Fruit fly (Drosophila melanogaster) whole organism, embryonic: ENCODE measurements around the gene WDR79.
A peak's percentile ranks its signal among the peaks of the same experiment; 100 is the strongest.

Experiments used
- Ada2b ChIP-seq: fragments of 200-800 bp; sonication (Bioruptor generic); IDR thresholded peaks from 2 replicates; pipeline ENCODE4 v1.3.6; 2022; ENCODE audit warnings: missing biosample characterization, missing genetic modification characterization
- Antp ChIP-seq: fragments of 200-800 bp; sonication (Bioruptor generic); optimal IDR thresholded peaks from 3 replicates; lab custom pipeline; 2016; ENCODE audit warnings: missing biosample characterization, missing genetic modification characterization
- Atf3 ChIP-seq: fragments of 200-800 bp; sonication (Bioruptor generic); optimal IDR thresholded peaks from 3 replicates; lab custom pipeline; 2016; ENCODE audit warnings: missing biosample characterization, missing genetic modification characterization
- CG10979 ChIP-seq: fragments of 200-800 bp; sonication (Bioruptor generic); optimal IDR thresholded peaks from 2 replicates; lab custom pipeline; 2018; ENCODE audit warnings: missing biosample characterization, mild to moderate bottlenecking, missing genetic modification characterization, moderate library complexity
- CG11093 ChIP-seq: fragments of 200-800 bp; sonication (Bioruptor generic); IDR thresholded peaks from 3 replicates; pipeline ENCODE4 v1.3.6; 2022; ENCODE audit warnings: missing biosample characterization, missing genetic modification characterization
- CG11504 ChIP-seq: fragments of 200-800 bp; sonication (Bioruptor generic); optimal IDR thresholded peaks from 3 replicates; lab custom pipeline; 2019; ENCODE audit warnings: missing biosample characterization, mild to moderate bottlenecking, missing genetic modification characterization, moderate library complexity
- CG12942 ChIP-seq: fragments of 200-800 bp; sonication (Bioruptor generic); optimal IDR thresholded peaks from 3 replicates; lab custom pipeline; 2016; ENCODE audit warnings: missing biosample characterization, missing genetic modification characterization
- CG15479 ChIP-seq: fragments of 200-800 bp; sonication (Bioruptor generic); optimal IDR thresholded peaks from 3 replicates; lab custom pipeline; 2019; ENCODE audit warnings: missing biosample characterization, mild to moderate bottlenecking, missing genetic modification characterization, moderate library complexity
- CG15696 ChIP-seq: fragments of 200-800 bp; sonication (Bioruptor generic); optimal IDR thresholded peaks from 2 replicates; lab custom pipeline; 2019; ENCODE audit warnings: missing biosample characterization, mild to moderate bottlenecking, missing genetic modification characterization, moderate library complexity
- CG1647 ChIP-seq: fragments of 200-800 bp; sonication (Bioruptor generic); optimal IDR thresholded peaks from 3 replicates; lab custom pipeline; 2016; ENCODE audit warnings: missing biosample characterization, missing genetic modification characterization
- CG17385 ChIP-seq: fragments of 200-800 bp; sonication (Bioruptor generic); optimal IDR thresholded peaks from 3 replicates; lab custom pipeline; 2018; ENCODE audit warnings: missing biosample characterization, mild to moderate bottlenecking, missing genetic modification characterization
- CG17829 ChIP-seq: fragments of 200-800 bp; optimal IDR thresholded peaks from 2 replicates; lab custom pipeline; 2019; ENCODE audit warnings: missing biosample characterization, mild to moderate bottlenecking, missing genetic modification characterization, moderate library complexity
- CG2120 ChIP-seq: fragments of 200-800 bp; sonication (Bioruptor generic); optimal IDR thresholded peaks from 3 replicates; lab custom pipeline; 2016; ENCODE audit warnings: missing biosample characterization, missing genetic modification characterization
- CG2712 ChIP-seq: fragments of 200-800 bp; optimal IDR thresholded peaks from 3 replicates; lab custom pipeline; 2019; ENCODE audit warnings: missing biosample characterization, mild to moderate bottlenecking, missing genetic modification characterization, moderate library complexity
- CG2875 ChIP-seq: fragments of 200-800 bp; sonication (Bioruptor generic); optimal IDR thresholded peaks from 2 replicates; lab custom pipeline; 2017; ENCODE audit warnings: missing biosample characterization, mild to moderate bottlenecking, missing genetic modification characterization, missing genetic modification reagents
- CG30403 ChIP-seq: fragments of 200-800 bp; sonication (Bioruptor generic); optimal IDR thresholded peaks from 3 replicates; lab custom pipeline; 2016; ENCODE audit warnings: missing biosample characterization, missing genetic modification characterization
- CG32767 ChIP-seq: fragments of 200-800 bp; sonication (Bioruptor generic); IDR thresholded peaks from 2 replicates; pipeline ENCODE4 v1.3.6; 2022; ENCODE audit warnings: missing biosample characterization, missing genetic modification characterization
- CG32772 ChIP-seq: fragments of 200-800 bp; sonication (Bioruptor generic); IDR thresholded peaks from 2 replicates; pipeline ENCODE4 v1.3.6; 2022; ENCODE audit warnings: missing biosample characterization, missing genetic modification characterization
- CG3407 ChIP-seq: fragments of 200-800 bp; sonication (Bioruptor generic); optimal IDR thresholded peaks from 2 replicates; lab custom pipeline; 2018; ENCODE audit warnings: missing biosample characterization, mild to moderate bottlenecking, missing genetic modification characterization
- CG3838 ChIP-seq: fragments of 200-800 bp; sonication (Bioruptor generic); optimal IDR thresholded peaks from 3 replicates; lab custom pipeline; 2016; ENCODE audit warnings: missing biosample characterization, missing genetic modification characterization
- CG3847 ChIP-seq: fragments of 200-800 bp; sonication (Bioruptor generic); IDR thresholded peaks from 2 replicates; pipeline ENCODE4 v1.3.6; 2022; ENCODE audit warnings: missing biosample characterization, missing genetic modification characterization
- CG4360 ChIP-seq: fragments of 200-800 bp; sonication (Bioruptor generic); IDR thresholded peaks from 2 replicates; pipeline ENCODE4 v1.3.6; 2022; ENCODE audit warnings: missing biosample characterization, missing genetic modification characterization
- CG6272 ChIP-seq: fragments of 200-800 bp; sonication (Bioruptor generic); IDR thresholded peaks from 2 replicates; pipeline ENCODE4 v1.3.6; 2022; ENCODE audit warnings: missing biosample characterization, missing genetic modification characterization
- CG6683 ChIP-seq: fragments of 200-800 bp; sonication (Bioruptor generic); optimal IDR thresholded peaks from 2 replicates; lab custom pipeline; 2017; ENCODE audit warnings: missing biosample characterization, mild to moderate bottlenecking, missing genetic modification characterization, missing genetic modification reagents
- Dp ChIP-seq: fragments of 200-800 bp; sonication (Bioruptor generic); optimal IDR thresholded peaks from 2 replicates; lab custom pipeline; 2018; ENCODE audit warnings: missing biosample characterization, mild to moderate bottlenecking, missing genetic modification characterization, moderate library complexity
- Fer1 ChIP-seq: fragments of 200-800 bp; sonication (Bioruptor generic); optimal IDR thresholded peaks from 2 replicates; lab custom pipeline; 2017; ENCODE audit warnings: missing biosample characterization, mild to moderate bottlenecking, missing genetic modification characterization
- H2.0 ChIP-seq: fragments of 200-800 bp; sonication (Bioruptor generic); IDR thresholded peaks from 2 replicates; pipeline ENCODE4 v1.3.6; 2022; ENCODE audit warnings: missing biosample characterization, missing genetic modification characterization
- Jarid2 ChIP-seq: fragments of 200-800 bp; sonication (Bioruptor generic); optimal IDR thresholded peaks from 3 replicates; lab custom pipeline; 2017; ENCODE audit warnings: mild to moderate bottlenecking, missing biosample characterization, missing genetic modification reagents, missing genetic modification characterization
- Oaz ChIP-seq: fragments of 200-800 bp; sonication (Bioruptor generic); IDR thresholded peaks from 2 replicates; pipeline ENCODE4 v1.3.6; 2022; ENCODE audit warnings: missing biosample characterization, missing genetic modification characterization
- Sin3A ChIP-seq: fragments of >200 bp; optimal IDR thresholded peaks from 2 replicates; lab custom pipeline; 2018
- Sox102F ChIP-seq: fragments of 200-800 bp; sonication (Bioruptor generic); optimal IDR thresholded peaks from 2 replicates; lab custom pipeline; 2018; ENCODE audit warnings: missing biosample characterization, mild to moderate bottlenecking, missing genetic modification characterization, moderate library complexity
- Trl ChIP-seq, 3 experiments: fragments of >200 bp in 2 of 3; fragments of 200-800 bp in 1 of 3; sonication (Bioruptor generic) in 1 of 3; optimal IDR thresholded peaks; 2 replicates in 1 of 3; 3 replicates in 2 of 3; lab custom pipeline; 2016 to 2017; ENCODE audit warnings: missing biosample characterization in 1 of 3, missing genetic modification characterization in 1 of 3
- Xrp1 ChIP-seq: fragments of 200-800 bp; sonication (Bioruptor generic); IDR thresholded peaks from 2 replicates; pipeline ENCODE4 v1.3.6; 2022; ENCODE audit warnings: missing biosample characterization, missing genetic modification characterization
- cato ChIP-seq: fragments of 200-800 bp; sonication (Bioruptor generic); optimal IDR thresholded peaks from 2 replicates; lab custom pipeline; 2016; ENCODE audit warnings: missing biosample characterization, missing genetic modification characterization, borderline replicate concordance
- caup ChIP-seq: fragments of 200-800 bp; sonication (Bioruptor generic); optimal IDR thresholded peaks from 3 replicates; lab custom pipeline; 2017; ENCODE audit warnings: missing biosample characterization, mild to moderate bottlenecking, missing genetic modification characterization, moderate library complexity; ENCODE audit not compliant: severe bottlenecking
- dimm ChIP-seq: fragments of 200-800 bp; sonication (Bioruptor generic); IDR thresholded peaks from 2 replicates; pipeline ENCODE4 v1.3.6; 2022; ENCODE audit warnings: missing biosample characterization, missing genetic modification characterization
- ewg ChIP-seq: fragments of 200-800 bp; sonication (Bioruptor generic); optimal IDR thresholded peaks from 3 replicates; lab custom pipeline; 2017; ENCODE audit warnings: mild to moderate bottlenecking, missing biosample characterization, missing genetic modification reagents, missing genetic modification characterization
- exex ChIP-seq: fragments of 200-800 bp; sonication (Bioruptor generic); optimal IDR thresholded peaks from 4 replicates; lab custom pipeline; 2018; ENCODE audit warnings: missing biosample characterization, mild to moderate bottlenecking, missing genetic modification characterization, moderate library complexity
- eyg ChIP-seq: fragments of 200-800 bp; sonication (Bioruptor generic); optimal IDR thresholded peaks from 3 replicates; lab custom pipeline; 2016; ENCODE audit warnings: missing biosample characterization, missing genetic modification characterization
- fd64A ChIP-seq: fragments of 200-800 bp; sonication (Bioruptor generic); optimal IDR thresholded peaks from 3 replicates; lab custom pipeline; 2018; ENCODE audit warnings: missing biosample characterization, mild to moderate bottlenecking, missing genetic modification characterization
- gro ChIP-seq: fragments of 200-800 bp; sonication (Bioruptor generic); optimal IDR thresholded peaks from 2 replicates; lab custom pipeline; 2016; ENCODE audit warnings: missing biosample characterization, missing genetic modification characterization
- org-1 ChIP-seq: fragments of 200-800 bp; sonication (Bioruptor generic); optimal IDR thresholded peaks from 2 replicates; lab custom pipeline; 2017; ENCODE audit warnings: missing biosample characterization, missing genetic modification characterization
- pita ChIP-seq: fragments of 200-800 bp; sonication (Bioruptor generic); optimal IDR thresholded peaks from 2 replicates; lab custom pipeline; 2017; ENCODE audit warnings: missing biosample characterization, mild to moderate bottlenecking, missing genetic modification characterization
- ro ChIP-seq: fragments of 200-800 bp; sonication (Bioruptor generic); IDR thresholded peaks from 2 replicates; pipeline ENCODE4 v1.3.6; 2022; ENCODE audit warnings: missing biosample characterization, missing genetic modification characterization
- schlank ChIP-seq: fragments of 200-800 bp; sonication (Bioruptor generic); optimal IDR thresholded peaks from 2 replicates; lab custom pipeline; 2018; ENCODE audit warnings: missing biosample characterization, mild to moderate bottlenecking, missing genetic modification characterization
- tap ChIP-seq: fragments of 200-800 bp; optimal IDR thresholded peaks from 3 replicates; lab custom pipeline; 2019; ENCODE audit warnings: missing biosample characterization, mild to moderate bottlenecking, missing genetic modification characterization, moderate library complexity
- tna ChIP-seq: fragments of 200-800 bp; sonication (Bioruptor generic); IDR thresholded peaks from 2 replicates; pipeline ENCODE4 v1.3.6; 2022; ENCODE audit warnings: missing biosample characterization, missing genetic modification characterization; ENCODE audit not compliant: partially characterized antibody
- wdn ChIP-seq: fragments of 200-800 bp; sonication (Bioruptor generic); IDR thresholded peaks from 2 replicates; pipeline ENCODE4 v1.3.6; 2022; ENCODE audit warnings: missing biosample characterization, missing genetic modification characterization
- wor ChIP-seq: fragments of 200-800 bp; sonication (Bioruptor generic); IDR thresholded peaks from 2 replicates; pipeline ENCODE4 v1.3.6; 2022; ENCODE audit warnings: missing biosample characterization, missing genetic modification characterization
- yki ChIP-seq: fragments of >200 bp; optimal IDR thresholded peaks from 3 replicates; lab custom pipeline; 2018

The WDR79 gene

DNA sequence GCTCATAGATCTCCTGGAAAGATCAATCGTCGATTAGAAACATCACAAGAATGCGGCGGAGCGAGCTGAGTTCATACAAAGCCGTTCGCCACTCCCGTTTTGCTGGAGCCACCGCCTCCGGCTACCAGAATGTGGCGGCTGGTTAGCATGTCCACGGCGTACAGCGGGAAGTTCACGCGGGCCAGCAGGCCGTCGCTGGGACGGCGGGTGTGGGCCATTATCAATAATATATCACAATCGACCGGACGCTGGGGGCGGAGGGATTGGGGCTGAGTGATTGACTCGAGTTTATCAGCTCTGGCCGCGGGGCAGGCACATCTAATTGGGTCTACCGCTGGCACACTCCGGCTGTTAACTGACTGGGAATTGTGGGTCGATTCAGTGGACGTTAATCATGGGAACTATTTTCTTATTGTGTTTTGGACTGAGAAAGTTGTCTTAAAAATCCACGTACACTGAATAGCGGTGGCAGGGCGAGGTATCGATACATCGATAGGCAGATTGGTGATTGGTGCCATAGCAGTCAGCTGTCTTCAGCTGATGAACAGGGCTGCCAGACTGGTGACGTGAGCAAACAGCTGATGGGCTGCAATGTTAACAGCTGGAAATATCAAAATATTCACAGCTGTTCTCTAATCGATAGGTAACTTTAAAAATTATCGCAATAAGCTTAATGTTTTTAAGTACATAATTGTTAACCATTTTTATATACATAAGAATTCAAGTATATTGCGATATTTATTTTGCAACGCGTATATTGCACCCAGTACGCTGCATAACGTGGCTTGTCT, 28.9 kb downstream of the WDR79 start, which contains the start of gene CG9175 (continued):
- TF ChIP-seq wor (GFP tag; lab: Robert Waterston, UW) (no peak), CG17385 (no peak), ro (GFP tag; lab: Robert Waterston, UW) (no peak), CG1647 (GFP tag; lab: Kevin White, UChicago) (peak; percentile 13), Antp (GFP tag; lab: Kevin White, UChicago) (peak; percentile 39), CG2712 (peak; percentile 45), Sin3A (peak; percentile 73), exex (tag; lab: Kevin White, UChicago) (peak; percentile 34), Xrp1 (GFP tag; lab: Robert Waterston, UW) (0 out of 2 replicates have a peak, but pooled peaks have one; percentile 14), Ada2b (GFP tag; lab: Robert Waterston, UW) (no peak), cato (GFP tag; lab: Kevin White, UChicago) (no peak), schlank (no peak), tap (tag; lab: Kevin White, UChicago) (peak; percentile 42), wdn (GFP tag; lab: Robert Waterston, UW) (no peak), CG3838 (GFP tag; lab: Kevin White, UChicago) (no peak), CG17829 (peak; percentile 74), Dp (GFP tag; lab: Kevin White, UChicago) (peak; percentile 61), CG30403 (peak; percentile 44), CG12942 (GFP tag; lab: Kevin White, UChicago) (no peak), gro (GFP tag; lab: Kevin White, UChicago) (peak; percentile 83), CG32767 (GFP tag; lab: Robert Waterston, UW) (no peak), Jarid2 (GFP tag; lab: Kevin White, UChicago) (no peak), Sox102F (GFP tag; lab: Kevin White, UChicago) (no peak), CG2120 (GFP tag; lab: Kevin White, UChicago) (peak; percentile 61), CG11504 (tag; lab: Kevin White, UChicago) (peak; percentile 43), fd64A (no peak), org-1 (GFP tag; lab: Kevin White, UChicago) (no peak), dimm (no peak), pita (GFP tag; lab: Kevin White, UChicago) (no peak), eyg (GFP tag; lab: Kevin White, UChicago) (no peak), CG3847 (GFP tag; lab: Robert Waterston, UW) (peak; percentile 84), caup (GFP tag; lab: Kevin White, UChicago) (peak; percentile 39), Fer1 (GFP tag; lab: Kevin White, UChicago) (peak; percentile 58), CG6272 (GFP tag; lab: Robert Waterston, UW) (no peak; the same call in 1 of the 2 replicates), yki (lab: Kevin White, UChicago) (no peak), Trl (optimal IDR thresholded peaks at IDR 0.05; lab: Kevin White, UChicago) (no peak), Trl (GFP tag; optimal IDR thresholded peaks at IDR 0.05; lab: Kevin White, UChicago) (peak; percentile 12), Atf3 (no peak), Oaz (GFP tag; lab: Robert Waterston, UW) (peak; percentile 13; the same call in 1 of the 2 replicates), CG32772 (no peak), CG15479 (GFP tag; lab: Kevin White, UChicago) (no peak), CG6683 (GFP tag; lab: Kevin White, UChicago) (no peak), CG2875 (GFP tag; lab: Kevin White, UChicago) (no peak), CG11093 (no peak), CG3407 (GFP tag; lab: Kevin White, UChicago) (no peak), CG15696 (tag; lab: Kevin White, UChicago) (peak; percentile 3), ewg (GFP tag; lab: Kevin White, UChicago) (peak; percentile 20), CG4360 (no peak), CG10979 (tag; lab: Kevin White, UChicago) (no peak), H2.0 (GFP tag; lab: Robert Waterston, UW) (no peak), tna (GFP tag; lab: Robert Waterston, UW) (peak; percentile 93)
